Worm (Caenorhabditis elegans) whole organism, L3 larva: ENCODE results near the gene bath-37.

Experiments used
- R02D3.7 ChIP-seq: fragments of 150-350 bp; optimal IDR thresholded peaks from 2 replicates; lab custom pipeline; 2014; ENCODE audit warnings: missing biosample characterization, missing genetic modification characterization
- ZK546.5 ChIP-seq: sonication (generic microtip); optimal IDR thresholded peaks from 2 replicates; lab custom pipeline; 2017; ENCODE audit warnings: missing biosample characterization, missing genetic modification characterization
- aly-2 ChIP-seq: fragments of 150-350 bp; optimal IDR thresholded peaks from 2 replicates; lab custom pipeline; 2014; ENCODE audit warnings: missing biosample characterization, missing genetic modification characterization
- ama-1 ChIP-seq: fragments of 150-350 bp; optimal IDR thresholded peaks from 2 replicates; lab custom pipeline; 2018
- ceh-16 ChIP-seq: sonication (generic microtip); optimal IDR thresholded peaks from 2 replicates; lab custom pipeline; 2017; ENCODE audit warnings: missing biosample characterization, missing genetic modification characterization
- ceh-28 ChIP-seq: fragments of 150-350 bp; optimal IDR thresholded peaks from 2 replicates; lab custom pipeline; 2014; ENCODE audit warnings: missing biosample characterization, missing genetic modification reagents, missing genetic modification characterization
- ceh-82 ChIP-seq: fragments of 150-350 bp; optimal IDR thresholded peaks from 2 replicates; lab custom pipeline; 2014; ENCODE audit warnings: missing biosample characterization, missing genetic modification characterization
- daf-12 ChIP-seq: fragments of 150-350 bp; optimal IDR thresholded peaks from 2 replicates; lab custom pipeline; 2014; ENCODE audit warnings: missing biosample characterization, missing genetic modification reagents, missing genetic modification characterization
- egl-27 ChIP-seq: sonication (generic microtip); optimal IDR thresholded peaks from 4 replicates; lab custom pipeline; 2017; ENCODE audit warnings: missing biosample characterization, missing genetic modification reagents, missing genetic modification characterization
- egl-5 ChIP-seq: fragments of 150-350 bp; optimal IDR thresholded peaks from 2 replicates; lab custom pipeline; 2017; ENCODE audit warnings: missing biosample characterization, missing genetic modification reagents, missing genetic modification characterization, inconsistent platforms
- elt-1 ChIP-seq: fragments of 150-350 bp; optimal IDR thresholded peaks from 2 replicates; lab custom pipeline; 2014; ENCODE audit warnings: missing biosample characterization, missing genetic modification characterization
- elt-2 ChIP-seq: sonication (generic microtip); optimal IDR thresholded peaks from 2 replicates; lab custom pipeline; 2016; ENCODE audit warnings: missing genetic modification reagents, mild to moderate bottlenecking, missing genetic modification characterization, missing compliant biosample characterization
- elt-3 ChIP-seq, 3 experiments: fragments of 150-350 bp in 1 of 3; sonication (generic microtip) in 2 of 3; optimal IDR thresholded peaks; 2 replicates in 2 of 3; 4 replicates in 1 of 3; lab custom pipeline; 2014 to 2017; ENCODE audit warnings: missing biosample characterization in 3 of 3, missing genetic modification characterization in 3 of 3
- eor-1 ChIP-seq, 2 experiments: fragments of 150-350 bp; optimal IDR thresholded peaks; 2 replicates each; lab custom pipeline; 2014 to 2018; ENCODE audit warnings: missing biosample characterization in 2 of 2, missing genetic modification characterization in 2 of 2
- fkh-10 ChIP-seq: sonication (generic microtip); optimal IDR thresholded peaks from 2 replicates; lab custom pipeline; 2017; ENCODE audit warnings: missing biosample characterization, missing genetic modification reagents, missing genetic modification characterization
- fkh-2 ChIP-seq: fragments of 150-350 bp; optimal IDR thresholded peaks from 2 replicates; lab custom pipeline; 2014; ENCODE audit warnings: missing biosample characterization, missing genetic modification reagents, missing genetic modification characterization
- fos-1 ChIP-seq: fragments of 150-350 bp; optimal IDR thresholded peaks from 2 replicates; lab custom pipeline; 2014; ENCODE audit warnings: missing biosample characterization, missing genetic modification characterization
- hmg-11 ChIP-seq: sonication (generic microtip); optimal IDR thresholded peaks from 2 replicates; lab custom pipeline; 2016; ENCODE audit warnings: missing genetic modification characterization, missing compliant biosample characterization
- jun-1 ChIP-seq: fragments of 150-350 bp; optimal IDR thresholded peaks from 2 replicates; lab custom pipeline; 2014; ENCODE audit warnings: missing biosample characterization, missing genetic modification reagents, missing genetic modification characterization
- lin-15B ChIP-seq: fragments of 150-350 bp; optimal IDR thresholded peaks from 2 replicates; lab custom pipeline; 2014; ENCODE audit warnings: missing biosample characterization, missing genetic modification characterization
- lsy-12 ChIP-seq: sonication (generic microtip); optimal IDR thresholded peaks from 2 replicates; lab custom pipeline; 2016; ENCODE audit warnings: mild to moderate bottlenecking, missing genetic modification characterization, missing compliant biosample characterization
- mdl-1 ChIP-seq: fragments of 150-350 bp; optimal IDR thresholded peaks from 2 replicates; lab custom pipeline; 2014; ENCODE audit warnings: missing biosample characterization, missing genetic modification characterization
- mml-1 ChIP-seq: fragments of 150-350 bp; sonication (generic microtip); optimal IDR thresholded peaks from 3 replicates; lab custom pipeline; 2014; ENCODE audit warnings: missing biosample characterization, missing genetic modification characterization
- nfya-1 ChIP-seq: sonication (generic microtip); optimal IDR thresholded peaks from 2 replicates; lab custom pipeline; 2017; ENCODE audit warnings: missing genetic modification characterization, mild to moderate bottlenecking, missing compliant biosample characterization, antibody characterized with exemption, moderate library complexity; ENCODE audit not compliant: insufficient read depth
- nhr-11 ChIP-seq: fragments of 150-350 bp; optimal IDR thresholded peaks from 2 replicates; lab custom pipeline; 2014; ENCODE audit warnings: missing biosample characterization, missing genetic modification characterization
- nhr-23 ChIP-seq: fragments of 150-350 bp; optimal IDR thresholded peaks from 2 replicates; lab custom pipeline; 2014; ENCODE audit warnings: missing biosample characterization, missing genetic modification reagents, missing genetic modification characterization
- nhr-237 ChIP-seq: fragments of 150-350 bp; optimal IDR thresholded peaks from 2 replicates; lab custom pipeline; 2014; ENCODE audit warnings: missing biosample characterization, missing genetic modification characterization
- nhr-25 ChIP-seq: sonication (generic microtip); optimal IDR thresholded peaks from 2 replicates; lab custom pipeline; 2017; ENCODE audit warnings: missing biosample characterization, missing genetic modification characterization
- nhr-28 ChIP-seq: fragments of 150-350 bp; optimal IDR thresholded peaks from 2 replicates; lab custom pipeline; 2014; ENCODE audit warnings: missing biosample characterization, missing genetic modification characterization
- nhr-43 ChIP-seq: sonication (generic microtip); optimal IDR thresholded peaks from 2 replicates; lab custom pipeline; 2016; ENCODE audit warnings: mild to moderate bottlenecking, missing genetic modification characterization, missing compliant biosample characterization; ENCODE audit not compliant: poor library complexity, severe bottlenecking
- nhr-67 ChIP-seq: fragments of 150-350 bp; optimal IDR thresholded peaks from 2 replicates; lab custom pipeline; 2014; ENCODE audit warnings: missing biosample characterization, missing genetic modification characterization
- nhr-77 ChIP-seq: fragments of 150-350 bp; optimal IDR thresholded peaks from 2 replicates; lab custom pipeline; 2014; ENCODE audit warnings: missing biosample characterization, missing genetic modification characterization
- pha-4 ChIP-seq: fragments of 150-350 bp; optimal IDR thresholded peaks from 2 replicates; lab custom pipeline; 2014; ENCODE audit warnings: missing biosample characterization, missing genetic modification reagents, missing genetic modification characterization
- pqm-1 ChIP-seq: fragments of 150-350 bp; optimal IDR thresholded peaks from 2 replicates; lab custom pipeline; 2017; ENCODE audit warnings: missing biosample characterization, missing genetic modification characterization, inconsistent platforms
- sea-2 ChIP-seq: fragments of 150-350 bp; sonication (generic microtip); optimal IDR thresholded peaks from 4 replicates; lab custom pipeline; 2014; ENCODE audit warnings: missing biosample characterization, missing genetic modification reagents, missing genetic modification characterization
- skn-1 ChIP-seq: fragments of 150-350 bp; optimal IDR thresholded peaks from 2 replicates; lab custom pipeline; 2014; ENCODE audit warnings: missing biosample characterization, missing genetic modification characterization
- snpc-4 ChIP-seq: fragments of 150-350 bp; optimal IDR thresholded peaks from 2 replicates; lab custom pipeline; 2014; ENCODE audit warnings: missing biosample characterization, missing genetic modification characterization
- tbx-2 ChIP-seq: sonication (generic microtip); optimal IDR thresholded peaks from 2 replicates; lab custom pipeline; 2016; ENCODE audit warnings: mild to moderate bottlenecking, missing genetic modification characterization, missing compliant biosample characterization
- unc-39 ChIP-seq: sonication (generic microtip); optimal IDR thresholded peaks from 4 replicates; lab custom pipeline; 2017; ENCODE audit warnings: missing biosample characterization, missing genetic modification characterization
- unc-62 ChIP-seq: fragments of 150-350 bp; sonication (generic microtip); optimal IDR thresholded peaks from 4 replicates; lab custom pipeline; 2014; ENCODE audit warnings: missing biosample characterization, missing genetic modification reagents, missing genetic modification characterization
- zag-1 ChIP-seq: fragments of 150-350 bp; optimal IDR thresholded peaks from 2 replicates; lab custom pipeline; 2014; ENCODE audit warnings: missing biosample characterization, missing genetic modification characterization
- ztf-11 ChIP-seq: fragments of 150-350 bp; optimal IDR thresholded peaks from 2 replicates; lab custom pipeline; 2014; ENCODE audit warnings: missing biosample characterization, missing genetic modification characterization
- ztf-4 ChIP-seq: fragments of 150-350 bp; optimal IDR thresholded peaks from 2 replicates; lab custom pipeline; 2014; ENCODE audit warnings: missing biosample characterization, missing genetic modification characterization

bath-37 gene

ce11 chrIV:12084178-12084577, 15.5 kb downstream of the bath-37 start, which contains the start of gene repo-1:
Gene repo-1 (plus strand): TSS chrIV:12084478.
- no peak for TF ChIP-seq fkh-2
- no peak for TF ChIP-seq R02D3.7 (tag; lab: Kevin White, UChicago)
- TF ChIP-seq mdl-1 (tag; lab: Kevin White, UChicago) = no peak
- TF ChIP-seq ztf-11 (tag; lab: Kevin White, UChicago) = no peak
- TF ChIP-seq nhr-77 (tag; lab: Kevin White, UChicago) = no peak
- TF ChIP-seq ceh-82 = no peak
- TF ChIP-seq aly-2 (tag; lab: Kevin White, UChicago) = no peak
- no peak for TF ChIP-seq elt-1 (tag; lab: Kevin White, UChicago)
- no peak for TF ChIP-seq ztf-4 (tag; lab: Kevin White, UChicago)
- TF ChIP-seq jun-1 = no peak
- TF ChIP-seq snpc-4 (tag; lab: Kevin White, UChicago) = no peak
- TF ChIP-seq mml-1 = no peak
- no peak for TF ChIP-seq nhr-11 (tag; lab: Kevin White, UChicago)
- TF ChIP-seq ceh-28 (tag; lab: Kevin White, UChicago) = no peak
- no peak for TF ChIP-seq unc-39 (tag; lab: Kevin White, UChicago)
- TF ChIP-seq nhr-237 (tag; lab: Kevin White, UChicago) = no peak
- TF ChIP-seq fkh-10 (GFP tag; lab: Kevin White, UChicago) = no peak
- no peak for TF ChIP-seq pha-4 (tag; lab: Kevin White, UChicago)
- no peak for TF ChIP-seq nhr-67
- no peak for TF ChIP-seq sea-2 (GFP tag; lab: Kevin White, UChicago)

ce11 chrIV:12084587-12084986, 15.9 kb downstream of the bath-37 start:
- TF ChIP-seq sea-2 (GFP tag; lab: Kevin White, UChicago) (no peak), ama-1 (lab: Kevin White, UChicago) (peak; percentile 25), pha-4 (tag; lab: Kevin White, UChicago) (no peak)

ce11 chrIV:12085120-12085519, 16.4 kb downstream of the bath-37 start, which contains the start of gene rbm-34:
Gene rbm-34 (plus strand): TSS chrIV:12085420.
- no peak for TF ChIP-seq hmg-11 (tag; lab: Kevin White, UChicago)
- no peak for TF ChIP-seq elt-2 (tag; lab: Kevin White, UChicago)
- no peak for TF ChIP-seq nhr-67
- TF ChIP-seq nfya-1 (tag; lab: Kevin White, UChicago) = no peak
- TF ChIP-seq pqm-1 (tag; lab: Kevin White, UChicago) = no peak
- no peak for TF ChIP-seq ztf-4 (tag; lab: Kevin White, UChicago)
- no peak for TF ChIP-seq ztf-11 (tag; lab: Kevin White, UChicago)

- TF ChIP-seq nhr-43 (peak; percentile 83), fos-1 (no peak), fkh-10 (GFP tag; lab: Kevin White, UChicago) (no peak), R02D3.7 (tag; lab: Kevin White, UChicago) (peak; percentile 52), pqm-1 (tag; lab: Kevin White, UChicago) (peak; percentile 16), fkh-2 (no peak), ceh-28 (tag; lab: Kevin White, UChicago) (no peak), sea-2 (GFP tag; lab: Kevin White, UChicago) (no peak), snpc-4 (tag; lab: Kevin White, UChicago) (peak; percentile 46), nhr-11 (tag; lab: Kevin White, UChicago) (no peak), ama-1 (lab: Kevin White, UChicago) (peak; percentile 71), skn-1 (tag; lab: Kevin White, UChicago) (peak; percentile 15), jun-1 (no peak), nfya-1 (tag; lab: Kevin White, UChicago) (peak; percentile 68), tbx-2 (tag; lab: Kevin White, UChicago) (peak; percentile 63), nhr-28 (tag; lab: Kevin White, UChicago) (no peak), elt-1 (tag; lab: Kevin White, UChicago) (no peak), aly-2 (tag; lab: Kevin White, UChicago) (no peak), nhr-67 (no peak), egl-5 (no peak), zag-1 (tag; lab: Kevin White, UChicago) (no peak), lsy-12 (peak; percentile 84), egl-27 (tag; lab: Kevin White, UChicago) (no peak), unc-62 (GFP tag; lab: Kevin White, UChicago) (no peak), nhr-25 (peak; percentile 79), mdl-1 (tag; lab: Kevin White, UChicago) (no peak), elt-2 (tag; lab: Kevin White, UChicago) (peak; percentile 60), ceh-82 (no peak), nhr-237 (tag; lab: Kevin White, UChicago) (no peak), daf-12 (tag; lab: Kevin White, UChicago) (no peak), pha-4 (tag; lab: Kevin White, UChicago) (peak; percentile 82), lin-15B (tag; lab: Kevin White, UChicago) (peak; percentile 19), ZK546.5 (no peak), eor-1 (tag; optimal IDR thresholded peaks at IDR 0.05; lab: Kevin White, UChicago) (no peak), ceh-16 (tag; lab: Kevin White, UChicago) (no peak), ztf-4 (tag; lab: Kevin White, UChicago) (peak; percentile 19), hmg-11 (tag; lab: Kevin White, UChicago) (peak; percentile 85), elt-3 (tag; optimal IDR thresholded peaks at IDR 0.05; lab: Kevin White, UChicago) (peak in 1 of 3 experiments; percentile 59), nhr-23 (tag; lab: Kevin White, UChicago) (peak; percentile 63), nhr-77 (tag; lab: Kevin White, UChicago) (peak; percentile 32), mml-1 (no peak), ztf-11 (tag; lab: Kevin White, UChicago) (no peak)
These were observed 17.8 kb downstream of the bath-37 start for ce11 chrIV:12086498-12086897.
